Worm (Caenorhabditis elegans) whole organism, midembryonic: ENCODE results near the gene Y110A2AL.1.

Experiments
- T22C8.4 ChIP-seq: fragments of 200-800 bp; sonication (Bioruptor generic); IDR thresholded peaks from 2 replicates; pipeline ENCODE4 v1.3.6; 2022; ENCODE audit warnings: missing genetic modification characterization, missing compliant biosample characterization
- cog-1 ChIP-seq: sonication (generic microtip); optimal IDR thresholded peaks from 2 replicates; lab custom pipeline; 2016; ENCODE audit warnings: missing genetic modification characterization, missing compliant biosample characterization
- flt-1 ChIP-seq: fragments of 200-800 bp; sonication (Bioruptor generic); IDR thresholded peaks from 2 replicates; pipeline ENCODE4 v1.3.6; 2022; ENCODE audit warnings: missing genetic modification characterization, missing compliant biosample characterization
- klf-2 ChIP-seq: fragments of 200-800 bp; sonication (Bioruptor generic); conservative IDR thresholded peaks from 2 replicates; pipeline ENCODE4 v1.3.6; 2022; ENCODE audit warnings: missing genetic modification reagents, missing genetic modification characterization, missing compliant biosample characterization
- med-1 ChIP-seq: sonication (generic microtip); optimal IDR thresholded peaks from 2 replicates; lab custom pipeline; 2017; ENCODE audit warnings: missing genetic modification characterization, mild to moderate bottlenecking, missing compliant biosample characterization, antibody characterized with exemption, missing genetic modification reagents; ENCODE audit not compliant: insufficient read depth
- ref-1 ChIP-seq: fragments of 200-800 bp; sonication (Bioruptor generic); conservative IDR thresholded peaks from 2 replicates; pipeline ENCODE4 v1.3.6; 2022; ENCODE audit warnings: missing genetic modification reagents, missing genetic modification characterization, missing compliant biosample characterization
- tab-1 ChIP-seq: fragments of 200-800 bp; sonication (Bioruptor generic); IDR thresholded peaks from 2 replicates; pipeline ENCODE4 v1.3.6; 2022; ENCODE audit warnings: missing genetic modification characterization, missing compliant biosample characterization
- ztf-23 ChIP-seq: fragments of 200-800 bp; sonication (Bioruptor generic); IDR thresholded peaks from 2 replicates; pipeline ENCODE4 v1.3.6; 2022; ENCODE audit warnings: missing genetic modification reagents, missing genetic modification characterization, missing compliant biosample characterization
- ztf-29 ChIP-seq: fragments of 200-800 bp; sonication (Bioruptor generic); IDR thresholded peaks from 2 replicates; pipeline ENCODE4 v1.3.6; 2022; ENCODE audit warnings: missing genetic modification reagents, missing genetic modification characterization, missing compliant biosample characterization

DNA sequence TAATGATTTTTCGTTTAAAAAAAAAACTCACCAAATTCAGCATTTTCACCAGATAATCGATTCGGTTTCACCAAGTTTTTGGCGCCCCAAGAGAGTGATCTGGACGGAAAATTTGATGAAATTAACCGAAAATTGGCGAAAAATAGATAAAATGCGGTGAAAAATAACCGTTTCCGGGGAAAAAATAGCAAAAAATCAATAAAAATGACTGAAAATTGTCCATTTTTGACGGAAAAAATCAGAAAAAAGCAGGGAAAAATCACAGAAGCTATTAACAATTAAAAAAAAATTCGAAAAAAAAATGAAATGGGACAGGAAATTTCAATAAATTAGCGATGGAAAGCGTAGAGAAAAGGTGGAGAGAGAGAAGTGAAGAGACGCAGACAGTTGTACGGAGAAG lies 38.6 kb downstream of the Y110A2AL.1 start, which contains the start of gene ubc-15:
- no peak for TF ChIP-seq ztf-23 (GFP tag; lab: Robert Waterston, UW)
- no peak for TF ChIP-seq flt-1
- no peak for TF ChIP-seq T22C8.4
- TF ChIP-seq klf-2 (GFP tag; lab: Robert Waterston, UW) = no peak
- no peak for TF ChIP-seq tab-1 (GFP tag; lab: Robert Waterston, UW)
- no peak for TF ChIP-seq med-1 (GFP tag; lab: Kevin White, UChicago)
- TF ChIP-seq cog-1 (tag; lab: Kevin White, UChicago) = no peak
- no peak for TF ChIP-seq ztf-29 (GFP tag; lab: Robert Waterston, UW)
- TF ChIP-seq ref-1 = no peak
